Fruit fly (Drosophila melanogaster): ENCODE results near the gene TTLL6B.

TTLL6B gene

DNA sequence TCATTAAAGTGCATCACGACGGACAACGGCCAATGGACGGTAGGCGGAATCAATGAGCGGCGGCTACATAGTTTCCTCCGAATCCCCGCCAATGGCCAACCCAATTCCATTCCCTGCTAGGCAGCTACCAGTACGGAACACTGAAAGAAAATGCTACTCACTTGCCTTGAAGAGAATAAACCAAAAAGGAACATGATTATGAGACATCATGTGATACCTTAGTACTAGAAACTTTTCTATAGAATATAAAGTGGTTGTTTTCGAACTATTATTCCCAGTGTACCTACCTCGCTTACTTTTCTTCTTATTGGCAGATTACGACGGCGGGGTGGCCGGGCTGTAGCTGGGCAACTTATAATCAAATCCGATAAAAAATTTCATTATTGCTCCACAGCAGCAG, 26.1 kb downstream of the TTLL6B start:
- TF ChIP-seq Myc (optimal IDR thresholded peaks at IDR 0.05) (no peak), h (optimal IDR thresholded peaks at IDR 0.05) (no peak), Sin3A (optimal IDR thresholded peaks at IDR 0.05) (no peak), insv (optimal IDR thresholded peaks at IDR 0.05) (no peak), psq (optimal IDR thresholded peaks at IDR 0.05) (no peak), ttk (optimal IDR thresholded peaks at IDR 0.05) (no peak)

DNA sequence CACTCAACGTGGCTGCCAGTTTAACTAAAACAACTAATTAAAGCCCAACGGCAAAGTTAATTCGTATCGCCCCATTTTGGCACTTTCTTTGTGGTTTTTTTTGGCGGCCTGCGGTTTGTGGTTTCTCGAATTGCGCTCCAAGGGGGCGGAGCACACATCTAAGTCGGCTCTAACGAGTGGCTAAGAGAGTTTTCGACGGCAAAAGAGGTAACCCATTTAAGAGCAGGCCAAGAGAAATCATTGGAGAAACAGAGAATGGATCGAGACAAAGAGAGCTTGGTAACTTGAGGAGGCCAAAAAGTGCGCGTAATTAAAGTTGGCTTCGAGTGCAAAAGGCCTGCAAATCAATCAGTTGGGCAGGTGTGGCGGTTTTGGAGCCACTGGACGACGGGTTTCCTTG, 27.8 kb downstream of the TTLL6B start:
- TF ChIP-seq psq (optimal IDR thresholded peaks at IDR 0.05): no peak
- no peak for TF ChIP-seq insv (optimal IDR thresholded peaks at IDR 0.05)
- TF ChIP-seq ttk (optimal IDR thresholded peaks at IDR 0.05): no peak
- TF ChIP-seq h (optimal IDR thresholded peaks at IDR 0.05): no peak
- no peak for TF ChIP-seq Myc (optimal IDR thresholded peaks at IDR 0.05)
- TF ChIP-seq Sin3A (optimal IDR thresholded peaks at IDR 0.05): no peak

DNA sequence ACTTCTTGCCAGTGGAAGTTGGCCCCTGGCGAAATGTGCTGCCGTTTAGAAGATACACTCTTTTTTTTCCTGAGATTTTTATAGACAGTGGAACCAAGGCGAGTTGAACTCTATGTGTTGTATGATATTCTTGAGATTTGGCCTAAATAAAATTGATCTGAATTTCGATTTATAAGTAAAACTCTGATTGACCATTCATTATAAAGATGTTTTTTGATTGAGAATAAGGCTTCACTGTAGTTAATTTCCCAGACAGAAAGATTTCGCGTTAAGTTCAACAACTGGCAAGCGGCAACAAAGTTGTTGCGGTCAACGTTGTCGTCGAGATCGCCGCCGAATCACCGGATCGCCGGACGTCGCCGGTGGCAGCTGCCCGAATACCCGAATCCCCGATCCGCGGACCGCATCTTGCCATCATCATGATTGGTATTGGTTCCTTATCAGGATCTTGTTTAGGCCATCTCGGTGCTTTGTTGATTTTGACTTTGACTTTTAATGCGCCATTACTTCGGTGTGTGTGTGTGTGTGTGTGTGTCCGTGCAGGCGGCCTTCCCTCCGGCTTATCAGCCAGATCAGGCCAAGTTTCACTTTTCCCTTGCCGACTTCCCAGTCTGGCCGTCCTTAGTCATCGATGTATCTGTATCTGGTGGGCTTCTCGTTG, 28.7 kb downstream of the TTLL6B start:
- TF ChIP-seq Myc (optimal IDR thresholded peaks at IDR 0.05) (no peak), psq (optimal IDR thresholded peaks at IDR 0.05) (no peak), ttk (optimal IDR thresholded peaks at IDR 0.05) (no peak), insv (optimal IDR thresholded peaks at IDR 0.05) (no peak), h (optimal IDR thresholded peaks at IDR 0.05) (no peak), Sin3A (optimal IDR thresholded peaks at IDR 0.05) (no peak)

DNA sequence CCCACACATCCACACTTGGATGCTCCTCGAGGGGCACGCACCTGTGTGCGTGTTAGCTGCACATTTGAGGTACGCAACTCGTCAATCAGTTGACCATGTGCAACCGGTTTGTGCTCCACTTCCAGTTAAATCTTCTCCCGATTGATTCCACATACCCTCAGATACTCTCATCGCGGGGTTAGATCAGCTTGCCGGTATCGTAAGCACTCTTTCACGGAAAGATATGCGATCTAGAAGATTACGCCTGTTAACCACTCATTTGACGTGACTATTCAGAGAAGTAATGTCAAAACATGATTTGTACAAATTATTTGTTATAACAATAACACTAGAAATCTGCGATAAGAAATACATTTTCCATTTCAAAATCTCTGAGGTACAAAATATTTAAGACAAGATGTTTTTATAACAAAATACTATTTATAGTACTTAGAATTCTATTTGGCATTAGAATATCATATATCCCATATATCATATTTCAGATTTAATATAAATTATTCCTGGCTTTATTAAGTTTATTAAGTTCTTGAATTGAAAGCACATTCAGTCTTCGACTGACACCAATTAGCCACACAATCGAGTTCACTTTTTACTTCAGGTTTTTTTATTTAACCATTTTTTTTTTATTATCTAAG, 29.9 kb downstream of the TTLL6B start:
- TF ChIP-seq Sin3A (optimal IDR thresholded peaks at IDR 0.05) (no peak), Myc (optimal IDR thresholded peaks at IDR 0.05) (no peak), psq (optimal IDR thresholded peaks at IDR 0.05) (no peak), insv (optimal IDR thresholded peaks at IDR 0.05) (no peak), ttk (optimal IDR thresholded peaks at IDR 0.05) (no peak), h (optimal IDR thresholded peaks at IDR 0.05) (no peak)

DNA sequence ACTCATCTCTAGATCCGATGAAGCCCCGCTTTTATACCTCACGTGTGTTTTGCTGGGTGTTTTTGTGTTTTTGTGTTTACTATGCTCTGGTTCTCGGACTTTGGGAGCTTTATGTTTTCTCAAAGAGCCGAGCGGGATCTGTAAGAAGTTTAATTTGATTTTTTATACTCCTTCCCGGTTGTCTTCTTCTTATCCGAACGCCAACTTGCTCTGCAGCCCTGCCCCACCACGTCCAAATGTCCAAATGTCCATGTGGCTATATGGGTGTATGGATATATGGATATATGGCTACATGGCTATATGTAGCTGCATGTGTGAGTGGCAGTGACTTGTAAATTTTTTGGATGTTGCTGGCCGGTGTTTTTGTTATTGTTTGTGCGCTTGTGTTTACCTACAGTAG, 32.0 kb downstream of the TTLL6B start:
- no peak for TF ChIP-seq Sin3A (optimal IDR thresholded peaks at IDR 0.05)
- TF ChIP-seq h (optimal IDR thresholded peaks at IDR 0.05): no peak
- TF ChIP-seq Myc (optimal IDR thresholded peaks at IDR 0.05): no peak
- TF ChIP-seq psq (optimal IDR thresholded peaks at IDR 0.05): no peak
- TF ChIP-seq ttk (optimal IDR thresholded peaks at IDR 0.05): no peak
- TF ChIP-seq insv (optimal IDR thresholded peaks at IDR 0.05): no peak

DNA sequence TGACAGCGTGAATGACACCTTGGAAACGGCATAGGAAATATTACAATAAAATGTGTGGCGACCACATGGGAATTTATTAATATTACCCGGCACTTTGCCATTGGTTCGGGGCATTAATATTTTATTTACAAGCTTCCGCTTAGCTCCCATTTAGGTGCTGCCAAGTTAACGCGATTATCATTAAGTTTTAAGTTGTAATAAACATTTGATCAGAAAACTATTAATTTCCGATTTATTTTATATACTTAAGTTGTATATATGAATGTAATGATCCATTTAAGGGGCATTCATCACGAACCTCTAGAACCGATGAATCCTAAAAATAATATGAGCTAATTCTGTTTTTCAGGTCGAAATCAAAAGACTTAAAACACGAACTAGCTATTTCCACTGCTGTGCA, 32.5 kb downstream of the TTLL6B start:
- TF ChIP-seq psq (optimal IDR thresholded peaks at IDR 0.05) (no peak), ttk (optimal IDR thresholded peaks at IDR 0.05) (no peak), h (optimal IDR thresholded peaks at IDR 0.05) (no peak), Sin3A (optimal IDR thresholded peaks at IDR 0.05) (no peak), Myc (optimal IDR thresholded peaks at IDR 0.05) (no peak), insv (optimal IDR thresholded peaks at IDR 0.05) (no peak)

DNA sequence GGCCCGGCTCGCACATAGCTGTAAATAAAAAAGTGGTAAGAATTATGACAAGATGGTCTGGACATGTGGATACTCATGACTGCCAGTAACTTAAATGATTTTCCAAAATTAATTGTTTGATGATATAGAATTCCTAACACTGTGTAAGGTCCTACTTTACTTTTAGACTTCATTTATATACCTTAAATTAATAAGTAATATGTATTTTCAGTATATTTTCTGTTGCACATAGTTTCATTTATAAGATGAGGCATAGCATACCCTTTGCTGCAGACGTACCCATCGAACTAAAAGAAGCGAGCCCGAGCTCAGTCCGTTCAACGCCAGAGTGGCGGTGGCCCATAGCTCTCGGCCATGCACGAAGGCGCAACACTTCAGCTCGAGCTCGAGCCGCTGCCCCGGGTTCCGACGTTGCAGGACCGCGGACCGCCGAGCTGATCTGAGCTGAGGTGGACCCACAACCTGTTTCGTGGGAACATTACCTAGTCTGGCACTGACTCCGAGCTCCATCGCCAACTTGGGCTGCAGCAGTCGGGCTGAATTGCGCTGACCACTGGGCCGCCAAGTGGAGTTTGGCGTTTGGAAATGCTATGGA, 33.2 kb downstream of the TTLL6B start:
- TF ChIP-seq psq (optimal IDR thresholded peaks at IDR 0.05): no peak
- no peak for TF ChIP-seq h (optimal IDR thresholded peaks at IDR 0.05)
- TF ChIP-seq Myc (optimal IDR thresholded peaks at IDR 0.05): no peak
- TF ChIP-seq Sin3A (optimal IDR thresholded peaks at IDR 0.05): no peak
- TF ChIP-seq ttk (optimal IDR thresholded peaks at IDR 0.05): no peak
- no peak for TF ChIP-seq insv (optimal IDR thresholded peaks at IDR 0.05)

DNA sequence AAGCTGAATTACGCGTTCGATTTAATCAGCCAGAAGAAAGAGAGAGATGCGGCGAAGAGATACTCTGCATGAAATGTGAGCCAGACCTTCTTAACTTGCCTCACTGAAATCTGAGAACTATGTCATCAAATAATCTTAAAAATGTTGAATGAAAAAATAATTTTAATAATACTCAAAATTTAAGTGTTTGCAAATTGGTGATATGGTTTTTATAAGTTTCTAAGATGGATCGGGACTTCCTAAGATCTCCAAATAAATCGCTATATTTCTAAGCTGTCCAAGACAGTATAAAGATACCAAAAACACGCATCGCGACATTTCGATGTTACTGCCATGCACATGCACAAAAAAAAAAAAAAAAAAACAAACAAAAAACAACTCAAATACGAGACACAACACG, 35.9 kb downstream of the TTLL6B start:
- no peak for TF ChIP-seq ttk (optimal IDR thresholded peaks at IDR 0.05)
- TF ChIP-seq Sin3A (optimal IDR thresholded peaks at IDR 0.05): no peak
- no peak for TF ChIP-seq psq (optimal IDR thresholded peaks at IDR 0.05)
- no peak for TF ChIP-seq insv (optimal IDR thresholded peaks at IDR 0.05)
- no peak for TF ChIP-seq Myc (optimal IDR thresholded peaks at IDR 0.05)
- no peak for TF ChIP-seq h (optimal IDR thresholded peaks at IDR 0.05)

DNA sequence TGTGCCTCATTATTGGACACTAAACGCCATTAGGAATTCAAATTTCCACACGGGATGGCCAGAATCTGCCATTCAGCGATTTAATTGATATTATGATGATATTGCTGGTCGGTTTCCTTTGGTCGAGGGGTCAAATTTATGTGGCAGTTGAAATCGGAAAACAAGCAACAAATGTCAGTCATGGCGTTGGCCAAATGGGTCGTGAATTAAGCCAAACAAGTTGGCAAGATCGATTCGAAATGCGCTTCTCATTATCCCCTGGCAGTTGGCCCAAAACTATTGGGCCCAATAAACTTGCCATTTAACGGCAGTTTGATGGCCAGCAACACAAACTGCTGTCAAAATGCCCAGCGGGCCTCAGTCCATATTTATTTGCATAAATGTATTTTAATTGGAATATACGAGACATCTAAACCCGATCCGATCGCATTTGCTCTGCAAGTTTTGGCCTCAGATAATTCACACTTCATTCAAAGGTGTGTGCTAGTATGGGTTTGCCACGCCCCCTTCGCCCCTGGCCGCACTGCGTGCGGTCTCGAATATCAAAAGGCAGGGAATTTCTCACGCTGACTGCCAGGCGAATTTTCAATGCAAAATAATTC, 37.7 kb downstream of the TTLL6B start:
- TF ChIP-seq insv (optimal IDR thresholded peaks at IDR 0.05): no peak
- TF ChIP-seq h (optimal IDR thresholded peaks at IDR 0.05): no peak
- no peak for TF ChIP-seq Myc (optimal IDR thresholded peaks at IDR 0.05)
- no peak for TF ChIP-seq psq (optimal IDR thresholded peaks at IDR 0.05)
- no peak for TF ChIP-seq Sin3A (optimal IDR thresholded peaks at IDR 0.05)
- no peak for TF ChIP-seq ttk (optimal IDR thresholded peaks at IDR 0.05)

DNA sequence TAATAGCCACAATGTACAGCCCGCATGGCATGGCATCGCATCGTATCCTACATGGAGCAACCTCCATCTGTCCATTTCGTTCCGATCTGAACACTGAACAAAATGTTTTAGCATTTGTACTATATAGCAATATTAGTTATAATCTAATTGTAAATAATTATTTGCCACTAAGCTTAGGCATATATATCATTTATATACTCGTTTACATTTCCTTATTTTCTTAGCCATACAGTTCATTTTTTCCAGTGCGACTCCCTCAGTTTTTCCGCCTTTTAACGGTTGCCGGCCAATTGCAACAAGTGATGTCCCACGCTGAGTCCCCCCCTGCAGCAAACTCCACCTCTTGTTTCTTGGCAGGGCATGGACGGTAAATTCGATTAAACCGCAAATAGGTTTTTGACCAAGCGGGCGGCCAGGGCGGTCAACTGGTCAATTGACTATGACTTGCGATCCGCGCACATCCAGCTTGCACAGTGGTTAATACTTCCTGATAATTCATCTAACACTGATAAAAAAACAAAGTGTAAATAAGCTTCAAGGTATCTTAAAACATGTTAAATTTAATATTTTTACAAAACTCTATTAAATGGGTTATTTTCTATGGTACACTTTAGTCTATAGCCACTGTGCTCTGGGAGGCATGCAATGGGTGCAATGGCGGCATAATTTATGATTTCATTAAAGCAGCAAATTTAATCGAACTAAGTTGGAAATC, 41.1 kb downstream of the TTLL6B start:
- TF ChIP-seq ttk (optimal IDR thresholded peaks at IDR 0.05) (no peak), Myc (optimal IDR thresholded peaks at IDR 0.05) (no peak), Sin3A (optimal IDR thresholded peaks at IDR 0.05) (no peak), insv (optimal IDR thresholded peaks at IDR 0.05) (no peak), psq (optimal IDR thresholded peaks at IDR 0.05) (no peak), h (optimal IDR thresholded peaks at IDR 0.05) (no peak)

DNA sequence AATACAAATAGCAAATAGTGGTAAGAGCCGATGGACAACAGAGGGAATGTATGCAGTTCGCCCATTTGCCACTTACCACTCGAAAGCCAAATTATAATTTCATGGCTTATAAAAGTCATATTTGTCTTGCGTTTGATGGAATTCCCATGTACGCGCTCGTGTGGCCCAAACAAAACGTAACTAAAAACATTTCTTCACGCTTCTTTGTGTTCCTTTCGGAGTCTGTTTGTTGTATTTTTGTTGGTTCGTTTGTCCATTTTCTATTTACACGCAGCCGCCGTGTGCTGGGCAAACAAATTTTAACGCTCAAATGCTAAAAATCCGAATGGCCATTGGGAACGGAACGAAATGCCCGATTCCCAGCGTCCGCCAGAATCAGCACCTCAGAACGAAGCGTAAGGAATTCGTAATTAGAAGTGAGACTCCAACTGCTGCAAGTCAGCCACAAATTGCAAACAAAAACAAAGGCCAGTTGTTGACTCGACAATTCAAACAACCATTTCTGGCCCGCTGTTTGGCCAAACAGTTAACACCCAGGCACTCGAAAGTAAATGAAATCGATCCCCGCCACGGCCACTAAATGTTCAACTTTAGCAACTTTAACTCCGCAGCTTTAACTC, 42.0 kb downstream of the TTLL6B start:
- TF ChIP-seq psq (optimal IDR thresholded peaks at IDR 0.05) (no peak), Sin3A (optimal IDR thresholded peaks at IDR 0.05) (no peak), h (optimal IDR thresholded peaks at IDR 0.05) (no peak), Myc (optimal IDR thresholded peaks at IDR 0.05) (no peak), ttk (optimal IDR thresholded peaks at IDR 0.05) (no peak), insv (optimal IDR thresholded peaks at IDR 0.05) (no peak)
